ENCODE assay signal across 2 worm cellular contexts in the genomic region with DNA sequence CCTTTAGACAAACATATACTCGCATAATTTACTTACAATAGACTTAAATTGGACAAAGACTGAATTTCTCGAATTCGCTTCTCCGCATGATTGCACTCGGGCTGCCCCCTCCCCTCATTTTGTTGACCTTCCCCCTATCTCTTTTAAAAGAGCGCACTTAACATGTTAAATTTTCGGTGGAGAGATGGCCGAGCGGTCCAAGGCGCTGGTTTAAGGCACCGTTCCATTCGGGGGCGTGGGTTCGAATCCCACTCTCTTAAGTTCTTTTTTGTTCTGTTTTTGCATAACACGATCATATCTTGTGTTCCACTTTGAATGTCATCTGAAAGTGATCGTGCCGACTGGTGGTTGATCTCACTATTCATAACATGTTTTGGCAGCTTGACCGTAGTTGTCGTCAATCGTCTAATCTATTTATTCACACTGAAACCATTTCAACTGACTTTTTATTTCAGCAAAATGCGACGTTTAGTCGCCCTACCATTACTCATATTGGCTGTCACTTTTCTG.
TF ChIP-seq lines count a peak whose summit lies in the region.

TSS of gene cutl-23 (plus strand) at position 460 of the 510 bp plus-strand sequence.

TF ChIP-seq in whole organism, L4 larva, 104 proteins besides CTCF, POLR2A, EP300 and RAD21 (continued from another document and continues in another):
- TF ChIP-seq Y5F2A.4 (GFP tag; optimal IDR thresholded peaks at IDR 0.05; lab: Kevin White, UChicago): peak; percentile 35
- no peak for TF ChIP-seq lin-39 (tag; optimal IDR thresholded peaks at IDR 0.05; lab: Kevin White, UChicago)
- TF ChIP-seq Y75B8A.6 (GFP tag; IDR thresholded peaks at IDR 0.05; lab: Robert Waterston, UW): no peak
- TF ChIP-seq egl-27 (tag; optimal IDR thresholded peaks at IDR 0.05; lab: Kevin White, UChicago): no peak
- TF ChIP-seq nhr-6 (tag; optimal IDR thresholded peaks at IDR 0.05; lab: Kevin White, UChicago): no peak
- TF ChIP-seq lin-15B (tag; optimal IDR thresholded peaks at IDR 0.05; lab: Kevin White, UChicago): no peak
- peak in 1 of 2 experiments; percentile 34 for TF ChIP-seq daf-16 (GFP tag; optimal IDR thresholded peaks at IDR 0.05; lab: Kevin White, UChicago)
- no peak for TF ChIP-seq daf-16 (tag; optimal IDR thresholded peaks at IDR 0.05; lab: Kevin White, UChicago)
- no peak for TF ChIP-seq aly-2 (tag; optimal IDR thresholded peaks at IDR 0.05; lab: Kevin White, UChicago)
- 0 out of 2 replicates have a peak, but pooled peaks have one; percentile 30 for TF ChIP-seq ceh-20 (GFP tag; IDR thresholded peaks at IDR 0.05; lab: Robert Waterston, UW)
- no peak for TF ChIP-seq ceh-62 (tag; optimal IDR thresholded peaks at IDR 0.05; lab: Kevin White, UChicago)
- peak; percentile 86 for TF ChIP-seq vab-7 (GFP tag; IDR thresholded peaks at IDR 0.05; lab: Robert Waterston, UW)
- no peak for TF ChIP-seq fos-1 (tag; optimal IDR thresholded peaks at IDR 0.05; lab: Kevin White, UChicago)
- TF ChIP-seq ces-1 (GFP tag; optimal IDR thresholded peaks at IDR 0.05; lab: Kevin White, UChicago): no peak
- no peak for TF ChIP-seq fkh-10 (GFP tag; optimal IDR thresholded peaks at IDR 0.05; lab: Kevin White, UChicago)
- TF ChIP-seq pqm-1 (tag; optimal IDR thresholded peaks at IDR 0.05; lab: Kevin White, UChicago): no peak
- no peak for TF ChIP-seq daf-12 (tag; optimal IDR thresholded peaks at IDR 0.05; lab: Kevin White, UChicago)
- no peak for TF ChIP-seq nhr-48 (tag; optimal IDR thresholded peaks at IDR 0.05; lab: Kevin White, UChicago)
- TF ChIP-seq Y105C5A.15 (GFP tag; IDR thresholded peaks at IDR 0.05; lab: Robert Waterston, UW): 0 out of 2 replicates have a peak, but pooled peaks have one; percentile 54
- TF ChIP-seq lin-13 (GFP tag; optimal IDR thresholded peaks at IDR 0.05; lab: Kevin White, UChicago): no peak
- TF ChIP-seq nhr-111 (GFP tag; optimal IDR thresholded peaks at IDR 0.05; lab: Kevin White, UChicago): no peak
- TF ChIP-seq daf-19 (GFP tag; conservative IDR thresholded peaks at IDR 0.05; lab: Robert Waterston, UW): peak; percentile 58; the same call in 1 of the 2 replicates
- peak; percentile 85 for TF ChIP-seq egl-43 (GFP tag; IDR thresholded peaks at IDR 0.05; lab: Robert Waterston, UW)
- no peak for TF ChIP-seq nhr-41 (GFP tag; IDR thresholded peaks at IDR 0.05; lab: Robert Waterston, UW)
- TF ChIP-seq nhr-11 (tag; optimal IDR thresholded peaks at IDR 0.05; lab: Kevin White, UChicago): no peak
- TF ChIP-seq Y48G9A.11 (GFP tag; IDR thresholded peaks at IDR 0.05; lab: Robert Waterston, UW): peak; percentile 77
- TF ChIP-seq spr-3 (GFP tag; optimal IDR thresholded peaks at IDR 0.05; lab: Kevin White, UChicago): no peak
- TF ChIP-seq F10B5.3 (tag; optimal IDR thresholded peaks at IDR 0.05; lab: Kevin White, UChicago): no peak
- TF ChIP-seq ZK337.2 (GFP tag; IDR thresholded peaks at IDR 0.05; lab: Robert Waterston, UW): no peak
- peak; percentile 51 for TF ChIP-seq mxl-3 (GFP tag; optimal IDR thresholded peaks at IDR 0.05; lab: Kevin White, UChicago)
- TF ChIP-seq ceh-28 (tag; optimal IDR thresholded peaks at IDR 0.05; lab: Kevin White, UChicago): no peak
- no peak for TF ChIP-seq nhr-102 (tag; optimal IDR thresholded peaks at IDR 0.05; lab: Kevin White, UChicago)
- TF ChIP-seq jun-1 (tag; optimal IDR thresholded peaks at IDR 0.05; lab: Kevin White, UChicago): no peak
- TF ChIP-seq nhr-28 (tag; optimal IDR thresholded peaks at IDR 0.05; lab: Kevin White, UChicago): no peak
- no peak for TF ChIP-seq zip-2 (tag; optimal IDR thresholded peaks at IDR 0.05; lab: Kevin White, UChicago)
- TF ChIP-seq duxl-1 (tag; optimal IDR thresholded peaks at IDR 0.05; lab: Kevin White, UChicago; ENCODE audit: poor library complexity): no peak
- no peak for TF ChIP-seq ceh-82 (tag; optimal IDR thresholded peaks at IDR 0.05; lab: Kevin White, UChicago)
- TF ChIP-seq zfp-3 (GFP tag; conservative IDR thresholded peaks at IDR 0.05; lab: Robert Waterston, UW): no peak
- no peak for TF ChIP-seq nhr-10 (tag; optimal IDR thresholded peaks at IDR 0.05; lab: Kevin White, UChicago)
- no peak for TF ChIP-seq lsy-2 (tag; optimal IDR thresholded peaks at IDR 0.05; lab: Kevin White, UChicago)
- no peak for TF ChIP-seq ZK546.5 (tag; optimal IDR thresholded peaks at IDR 0.05; lab: Kevin White, UChicago)
- TF ChIP-seq ztf-7 (tag; optimal IDR thresholded peaks at IDR 0.05; lab: Kevin White, UChicago): no peak
- TF ChIP-seq F26F4.8 (GFP tag; conservative IDR thresholded peaks at IDR 0.05; lab: Robert Waterston, UW): peak; percentile 80; the same call in 1 of the 2 replicates
- peak; percentile 71; the same call in 1 of the 2 replicates for TF ChIP-seq D1046.2 (GFP tag; IDR thresholded peaks at IDR 0.05; lab: Robert Waterston, UW)
- TF ChIP-seq mep-1 (tag; optimal IDR thresholded peaks at IDR 0.05; lab: Kevin White, UChicago): no peak
- TF ChIP-seq mxl-2 (GFP tag; conservative IDR thresholded peaks at IDR 0.05; lab: Robert Waterston, UW): no peak
- peak; percentile 83; the same call in 1 of the 2 replicates for TF ChIP-seq pha-4 (GFP tag; IDR thresholded peaks at IDR 0.05; lab: Robert Waterston, UW)
- TF ChIP-seq pha-4 (tag; optimal IDR thresholded peaks at IDR 0.05; lab: Kevin White, UChicago): no peak
- no peak for TF ChIP-seq dve-1 (tag; optimal IDR thresholded peaks at IDR 0.05; lab: Kevin White, UChicago; ENCODE audit: insufficient read depth)
- TF ChIP-seq unc-130 (GFP tag; optimal IDR thresholded peaks at IDR 0.05; lab: Kevin White, UChicago): peak; percentile 51
- TF ChIP-seq set-16 (GFP tag; IDR thresholded peaks at IDR 0.05; lab: Robert Waterston, UW): no peak
- TF ChIP-seq hlh-30 (tag; optimal IDR thresholded peaks at IDR 0.05; lab: Kevin White, UChicago; ENCODE audit: insufficient read depth): no peak
- TF ChIP-seq unc-39 (tag; optimal IDR thresholded peaks at IDR 0.05; lab: Kevin White, UChicago): no peak
- no peak for TF ChIP-seq spr-1 (tag; optimal IDR thresholded peaks at IDR 0.05; lab: Kevin White, UChicago)
- TF ChIP-seq php-3 (GFP tag; IDR thresholded peaks at IDR 0.05; lab: Robert Waterston, UW): no peak
- no peak for TF ChIP-seq daf-8 (GFP tag; IDR thresholded peaks at IDR 0.05; lab: Robert Waterston, UW)
- no peak for TF ChIP-seq nhr-76 (tag; optimal IDR thresholded peaks at IDR 0.05; lab: Kevin White, UChicago)
- peak; percentile 59; the same call in 1 of the 2 replicates for TF ChIP-seq F44E2.7 (GFP tag; IDR thresholded peaks at IDR 0.05; lab: Robert Waterston, UW)
- TF ChIP-seq cey-2 (tag; optimal IDR thresholded peaks at IDR 0.05; lab: Kevin White, UChicago; ENCODE audit: borderline replicate concordance, insufficient read depth): no peak
- no peak for TF ChIP-seq nhr-77 (tag; optimal IDR thresholded peaks at IDR 0.05; lab: Kevin White, UChicago)
- TF ChIP-seq zip-11 (GFP tag; IDR thresholded peaks at IDR 0.05; lab: Robert Waterston, UW): no peak
- TF ChIP-seq ama-1 (optimal IDR thresholded peaks at IDR 0.05; lab: Kevin White, UChicago): no peak
- TF ChIP-seq T20F7.1 (GFP tag; optimal IDR thresholded peaks at IDR 0.05; lab: Kevin White, UChicago): no peak
- TF ChIP-seq dpl-1 (GFP tag; optimal IDR thresholded peaks at IDR 0.05; lab: Kevin White, UChicago): no peak

TF ChIP-seq in whole organism, late embryonic, 69 proteins besides CTCF, POLR2A, EP300 and RAD21 (continued from another document):
- TF ChIP-seq rnt-1 (tag; optimal IDR thresholded peaks at IDR 0.05; lab: Kevin White, UChicago) (no peak), ceh-24 (tag; optimal IDR thresholded peaks at IDR 0.05; lab: Kevin White, UChicago) (no peak), tbx-2 (tag; optimal IDR thresholded peaks at IDR 0.05; lab: Kevin White, UChicago) (peak; percentile 41), ama-1 (optimal IDR thresholded peaks at IDR 0.05; lab: Kevin White, UChicago) (no peak), syd-9 (tag; optimal IDR thresholded peaks at IDR 0.05; lab: Kevin White, UChicago) (peak; percentile 39), sox-4 (tag; optimal IDR thresholded peaks at IDR 0.05; lab: Kevin White, UChicago) (peak; percentile 58), hlh-30 (tag; optimal IDR thresholded peaks at IDR 0.05; lab: Kevin White, UChicago; ENCODE audit: insufficient read depth) (no peak), T23F11.4 (GFP tag; optimal IDR thresholded peaks at IDR 0.05; lab: Kevin White, UChicago) (peak; percentile 65), pha-2 (tag; optimal IDR thresholded peaks at IDR 0.05; lab: Kevin White, UChicago) (peak; percentile 26), ceh-34 (tag; optimal IDR thresholded peaks at IDR 0.05; lab: Kevin White, UChicago) (peak; percentile 11), ztf-16 (tag; optimal IDR thresholded peaks at IDR 0.05; lab: Kevin White, UChicago) (peak; percentile 61), hlh-6 (tag; optimal IDR thresholded peaks at IDR 0.05; lab: Kevin White, UChicago) (peak; percentile 80), C08G9.2 (tag; optimal IDR thresholded peaks at IDR 0.05; lab: Kevin White, UChicago) (peak; percentile 19), F13H6.1 (tag; optimal IDR thresholded peaks at IDR 0.05; lab: Kevin White, UChicago) (peak; percentile 27), fkh-10 (GFP tag; optimal IDR thresholded peaks at IDR 0.05; lab: Kevin White, UChicago) (no peak), ahr-1 (tag; optimal IDR thresholded peaks at IDR 0.05; lab: Kevin White, UChicago) (no peak), sox-2 (GFP tag; IDR thresholded peaks at IDR 0.05; lab: Robert Waterston, UW) (peak; percentile 5; the same call in 1 of the 2 replicates), fkh-6 (tag; optimal IDR thresholded peaks at IDR 0.05; lab: Kevin White, UChicago) (peak; percentile 33), ets-4 (tag; optimal IDR thresholded peaks at IDR 0.05; lab: Kevin White, UChicago) (peak; percentile 50), ceh-45 (GFP tag; IDR thresholded peaks at IDR 0.05; lab: Robert Waterston, UW) (peak; percentile 9; the same call in 1 of the 2 replicates), C38D4.7 (GFP tag; optimal IDR thresholded peaks at IDR 0.05; lab: Kevin White, UChicago) (peak; percentile 19), ceh-48 (tag; optimal IDR thresholded peaks at IDR 0.05; lab: Kevin White, UChicago) (peak; percentile 42), nfya-1 (tag; optimal IDR thresholded peaks at IDR 0.05; lab: Kevin White, UChicago) (peak; percentile 23)
